Worm (Caenorhabditis elegans) whole organism, mixed stage, embryonic: ENCODE results near the gene T22B2.1.

Source experiments
- hlh-1 ChIP-seq: fragments of 150-350 bp; optimal IDR thresholded peaks from 2 replicates; lab custom pipeline; 2014; ENCODE audit warnings: missing biosample characterization, missing genetic modification reagents, missing genetic modification characterization
- lin-32 ChIP-seq: fragments of 200-800 bp; sonication (Bioruptor generic); optimal IDR thresholded peaks from 2 replicates; lab custom pipeline; 2018; ENCODE audit warnings: mild to moderate bottlenecking, missing genetic modification characterization, missing compliant biosample characterization
- lsy-2 ChIP-seq: fragments of 150-350 bp; optimal IDR thresholded peaks from 2 replicates; lab custom pipeline; 2014; ENCODE audit warnings: missing biosample characterization, missing genetic modification characterization
- nhr-12 ChIP-seq: fragments of 150-350 bp; optimal IDR thresholded peaks from 2 replicates; lab custom pipeline; 2014; ENCODE audit warnings: missing biosample characterization, missing genetic modification characterization
- nhr-237 ChIP-seq: fragments of 150-350 bp; optimal IDR thresholded peaks from 2 replicates; lab custom pipeline; 2014; ENCODE audit warnings: missing biosample characterization, missing genetic modification characterization
- pha-4 ChIP-seq: fragments of 150-350 bp; optimal IDR thresholded peaks from 2 replicates; lab custom pipeline; 2018; ENCODE audit warnings: missing biosample characterization, missing genetic modification reagents, missing genetic modification characterization
- unc-39 ChIP-seq: fragments of 150-350 bp; optimal IDR thresholded peaks from 2 replicates; lab custom pipeline; 2014; ENCODE audit warnings: missing biosample characterization, missing genetic modification characterization
- unc-62 ChIP-seq: fragments of 150-350 bp; optimal IDR thresholded peaks from 2 replicates; lab custom pipeline; 2014; ENCODE audit warnings: missing biosample characterization, missing genetic modification reagents, missing genetic modification characterization
- ztf-11 ChIP-seq: fragments of 150-350 bp; optimal IDR thresholded peaks from 2 replicates; lab custom pipeline; 2014; ENCODE audit warnings: missing biosample characterization, missing genetic modification characterization

DNA sequence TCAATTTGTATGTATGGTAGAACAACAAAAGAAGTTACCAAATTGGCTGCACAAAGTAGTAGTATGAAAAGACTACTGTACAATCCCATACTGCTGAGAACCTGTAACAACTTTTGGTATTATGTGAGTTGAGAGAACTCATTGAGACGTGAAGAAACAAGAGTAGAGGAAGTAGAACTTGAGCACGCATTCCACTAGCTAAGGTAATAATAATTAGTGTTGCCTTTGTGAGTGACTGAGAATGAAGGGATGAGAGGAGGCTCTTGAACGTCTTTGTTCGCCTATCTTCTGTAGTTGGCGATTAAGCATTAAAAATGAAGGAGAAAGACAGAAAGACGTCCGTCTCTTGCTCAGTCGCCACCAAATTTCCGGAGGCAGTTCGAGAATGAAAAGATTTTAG, 47.7 kb downstream of the T22B2.1 start, which contains the start of gene C16B8.4:
- TF ChIP-seq nhr-12 (tag; lab: Kevin White, UChicago) (no peak), nhr-237 (tag; lab: Kevin White, UChicago) (no peak), pha-4 (tag; lab: Kevin White, UChicago) (no peak), ztf-11 (tag; lab: Kevin White, UChicago) (no peak), lsy-2 (tag; lab: Kevin White, UChicago) (no peak), unc-62 (GFP tag; lab: Kevin White, UChicago) (no peak), lin-32 (GFP tag; lab: Kevin White, UChicago) (no peak), unc-39 (tag; lab: Kevin White, UChicago) (no peak), hlh-1 (tag; lab: Kevin White, UChicago) (no peak)
